Worm (Caenorhabditis elegans) whole organism, L1 larva: ENCODE measurements around the gene Y102A11A.5.

ENCODE experiments used
- Y116A8C.19 ChIP-seq: sonication (generic microtip); optimal IDR thresholded peaks from 2 replicates; lab custom pipeline; 2016; ENCODE audit warnings: missing compliant biosample characterization, missing genetic modification characterization, borderline replicate concordance
- ceh-82 ChIP-seq, 3 experiments: fragments of 150-350 bp in 1 of 3; sonication (generic microtip) in 2 of 3; optimal IDR thresholded peaks; 2 replicates each; lab custom pipeline; 2014 to 2017; ENCODE audit warnings: missing biosample characterization in 3 of 3, missing genetic modification characterization in 3 of 3
- ceh-90 ChIP-seq: sonication (generic microtip); optimal IDR thresholded peaks from 2 replicates; lab custom pipeline; 2016; ENCODE audit warnings: missing genetic modification characterization, missing compliant biosample characterization
- dpl-1 ChIP-seq, 3 experiments: fragments of 150-350 bp in 2 of 3; sonication (generic microtip) in 1 of 3; optimal IDR thresholded peaks; 2 replicates each; lab custom pipeline; 2014 to 2017; ENCODE audit warnings: missing biosample characterization in 3 of 3, missing genetic modification characterization in 3 of 3, missing genetic modification reagents in 3 of 3
- elt-3 ChIP-seq, 6 experiments: fragments of 150-350 bp in 1 of 6; sonication (generic microtip); optimal IDR thresholded peaks; 2 replicates each; lab custom pipeline; 2017 to 2018; ENCODE audit warnings: missing biosample characterization in 6 of 6, missing genetic modification characterization in 6 of 6, inconsistent platforms in 1 of 6
- lin-35 ChIP-seq, 2 experiments: fragments of 150-350 bp; optimal IDR thresholded peaks; 2 replicates each; lab custom pipeline; 2014; ENCODE audit warnings: missing biosample characterization in 2 of 2, missing genetic modification characterization in 2 of 2, missing genetic modification reagents in 2 of 2
- lsy-2 ChIP-seq, 2 experiments: fragments of 150-350 bp; optimal IDR thresholded peaks; 2 replicates each; lab custom pipeline; 2014; ENCODE audit warnings: missing biosample characterization in 2 of 2, missing genetic modification characterization in 2 of 2
- mdl-1 ChIP-seq, 2 experiments: fragments of 150-350 bp; optimal IDR thresholded peaks; 2 replicates each; lab custom pipeline; 2014 to 2017; ENCODE audit warnings: missing biosample characterization in 2 of 2, missing genetic modification characterization in 2 of 2, inconsistent platforms in 1 of 2
- mep-1 ChIP-seq: fragments of 150-350 bp; optimal IDR thresholded peaks from 2 replicates; lab custom pipeline; 2014; ENCODE audit warnings: missing biosample characterization, missing genetic modification characterization
- nhr-11 ChIP-seq: fragments of 150-350 bp; optimal IDR thresholded peaks from 2 replicates; lab custom pipeline; 2014; ENCODE audit warnings: missing biosample characterization, missing genetic modification characterization
- nhr-76 ChIP-seq: sonication (generic microtip); optimal IDR thresholded peaks from 2 replicates; lab custom pipeline; 2017; ENCODE audit warnings: missing biosample characterization, missing genetic modification characterization
- sup-37 ChIP-seq: fragments of 200-800 bp; sonication (Bioruptor generic); optimal IDR thresholded peaks from 2 replicates; lab custom pipeline; 2018; ENCODE audit warnings: mild to moderate bottlenecking, missing genetic modification characterization, missing compliant biosample characterization

DNA sequence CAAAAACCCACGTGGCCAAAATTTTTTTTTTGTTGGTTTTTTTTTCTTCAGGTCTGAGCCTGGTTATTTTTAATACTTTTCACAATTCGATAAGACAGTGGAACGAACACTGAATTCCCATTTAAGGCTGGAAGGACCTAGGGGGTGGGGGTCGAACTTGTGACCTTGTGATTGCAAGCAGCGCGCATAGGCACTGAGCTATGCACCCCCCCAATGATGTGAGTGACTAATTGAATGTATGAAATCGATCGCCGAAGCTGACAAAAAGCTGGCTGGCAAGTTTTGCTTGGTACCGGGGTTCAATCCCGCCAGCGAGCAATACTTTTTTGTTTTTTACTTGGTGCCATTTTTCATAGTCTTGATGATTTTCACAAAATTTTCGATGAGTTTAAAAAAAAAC, 32.6 kb downstream of the Y102A11A.5 start:
- TF ChIP-seq ceh-90 (tag; lab: Kevin White, UChicago) = no peak
- no peak for TF ChIP-seq ceh-82 (tag; optimal IDR thresholded peaks at IDR 0.05; lab: Kevin White, UChicago)
- no peak for TF ChIP-seq mep-1
- no peak for TF ChIP-seq nhr-76 (tag; lab: Kevin White, UChicago)
- TF ChIP-seq elt-3 (tag; optimal IDR thresholded peaks at IDR 0.05; lab: Kevin White, UChicago) = no peak
- no peak for TF ChIP-seq dpl-1 (GFP tag; optimal IDR thresholded peaks at IDR 0.05; lab: Kevin White, UChicago)
- no peak for TF ChIP-seq lin-35 (GFP tag; optimal IDR thresholded peaks at IDR 0.05; lab: Kevin White, UChicago)
- no peak for TF ChIP-seq Y116A8C.19 (tag; lab: Kevin White, UChicago)
- TF ChIP-seq sup-37 (GFP tag; lab: Kevin White, UChicago) = no peak
- TF ChIP-seq nhr-11 (tag; lab: Kevin White, UChicago) = no peak
- no peak for TF ChIP-seq mdl-1 (tag; optimal IDR thresholded peaks at IDR 0.05; lab: Kevin White, UChicago)
- TF ChIP-seq lsy-2 (tag; optimal IDR thresholded peaks at IDR 0.05; lab: Kevin White, UChicago) = no peak
